Worm (Caenorhabditis elegans) whole organism, mixed stage, embryonic: Measurements from ENCODE around the gene nhr-211.

ENCODE experiments used
- ceh-43 ChIP-seq: fragments of 200-800 bp; sonication (Bioruptor generic); optimal IDR thresholded peaks from 2 replicates; lab custom pipeline; 2018; ENCODE audit warnings: mild to moderate bottlenecking, missing genetic modification characterization, moderate library complexity, missing compliant biosample characterization
- ces-1 ChIP-seq: fragments of 150-350 bp; optimal IDR thresholded peaks from 2 replicates; lab custom pipeline; 2014; ENCODE audit warnings: missing biosample characterization, missing genetic modification reagents, missing genetic modification characterization
- drap-1 ChIP-seq: fragments of 200-800 bp; sonication (Bioruptor generic); optimal IDR thresholded peaks from 3 replicates; lab custom pipeline; 2018; ENCODE audit warnings: mild to moderate bottlenecking, missing genetic modification characterization, missing compliant biosample characterization
- lsy-2 ChIP-seq: fragments of 150-350 bp; optimal IDR thresholded peaks from 2 replicates; lab custom pipeline; 2014; ENCODE audit warnings: missing biosample characterization, missing genetic modification characterization
- mep-1 ChIP-seq: fragments of 150-350 bp; optimal IDR thresholded peaks from 2 replicates; lab custom pipeline; 2017; ENCODE audit warnings: missing biosample characterization, missing genetic modification reagents, missing genetic modification characterization, inconsistent platforms
- nhr-12 ChIP-seq: fragments of 150-350 bp; optimal IDR thresholded peaks from 2 replicates; lab custom pipeline; 2014; ENCODE audit warnings: missing biosample characterization, missing genetic modification characterization
- nhr-237 ChIP-seq: fragments of 150-350 bp; optimal IDR thresholded peaks from 2 replicates; lab custom pipeline; 2014; ENCODE audit warnings: missing biosample characterization, missing genetic modification characterization
- nhr-76 ChIP-seq: sonication (generic microtip); optimal IDR thresholded peaks from 2 replicates; lab custom pipeline; 2017; ENCODE audit warnings: missing biosample characterization, missing genetic modification characterization
- pha-4 ChIP-seq: fragments of 150-350 bp; optimal IDR thresholded peaks from 2 replicates; lab custom pipeline; 2018; ENCODE audit warnings: missing biosample characterization, missing genetic modification reagents, missing genetic modification characterization
- ztf-11 ChIP-seq: fragments of 150-350 bp; optimal IDR thresholded peaks from 2 replicates; lab custom pipeline; 2014; ENCODE audit warnings: missing biosample characterization, missing genetic modification characterization

ce11 chrV:494284-494683 is 7.5 kb downstream of the nhr-211 start, which contains the start of gene nhr-131:
- TF ChIP-seq ces-1 (GFP tag; lab: Kevin White, UChicago) (no peak), ceh-43 (no peak), nhr-76 (tag; lab: Kevin White, UChicago) (no peak), drap-1 (GFP tag; lab: Kevin White, UChicago) (no peak), lsy-2 (tag; lab: Kevin White, UChicago) (no peak), mep-1 (tag; lab: Kevin White, UChicago) (no peak), nhr-237 (tag; lab: Kevin White, UChicago) (no peak), nhr-12 (tag; lab: Kevin White, UChicago) (no peak), pha-4 (tag; lab: Kevin White, UChicago) (no peak), ztf-11 (tag; lab: Kevin White, UChicago) (no peak)
